Worm (Caenorhabditis elegans) whole organism, L2 larva: ENCODE results near the gene F09F7.5.

ENCODE experiments used
- C34F6.9 ChIP-seq: fragments of 150-350 bp; optimal IDR thresholded peaks from 2 replicates; lab custom pipeline; 2014; ENCODE audit warnings: missing biosample characterization, missing genetic modification characterization
- F13H6.1 ChIP-seq: sonication (generic microtip); optimal IDR thresholded peaks from 2 replicates; lab custom pipeline; 2016; ENCODE audit warnings: missing genetic modification characterization, missing compliant biosample characterization
- R02D3.7 ChIP-seq: fragments of 150-350 bp; optimal IDR thresholded peaks from 2 replicates; lab custom pipeline; 2014; ENCODE audit warnings: missing biosample characterization, missing genetic modification characterization
- ZK546.5 ChIP-seq: sonication (generic microtip); optimal IDR thresholded peaks from 2 replicates; lab custom pipeline; 2017; ENCODE audit warnings: missing biosample characterization, missing genetic modification characterization
- aly-2 ChIP-seq: fragments of 150-350 bp; optimal IDR thresholded peaks from 2 replicates; lab custom pipeline; 2014; ENCODE audit warnings: missing biosample characterization, missing genetic modification characterization
- ama-1 ChIP-seq: fragments of 150-350 bp; optimal IDR thresholded peaks from 2 replicates; lab custom pipeline; 2018; ENCODE audit warnings: inconsistent platforms
- blmp-1 ChIP-seq: sonication (generic microtip); optimal IDR thresholded peaks from 2 replicates; lab custom pipeline; 2017; ENCODE audit warnings: missing genetic modification characterization, mild to moderate bottlenecking, missing compliant biosample characterization, antibody characterized with exemption, moderate library complexity; ENCODE audit not compliant: insufficient read depth
- ceh-82 ChIP-seq: fragments of 150-350 bp; optimal IDR thresholded peaks from 2 replicates; lab custom pipeline; 2014; ENCODE audit warnings: missing biosample characterization, missing genetic modification characterization
- dmd-4 ChIP-seq: sonication (generic microtip); optimal IDR thresholded peaks from 2 replicates; lab custom pipeline; 2017; ENCODE audit warnings: missing biosample characterization, missing genetic modification characterization
- egl-27 ChIP-seq: sonication (generic microtip); optimal IDR thresholded peaks from 3 replicates; lab custom pipeline; 2017; ENCODE audit warnings: missing biosample characterization, missing genetic modification reagents, missing genetic modification characterization
- elt-3 ChIP-seq: sonication (generic microtip); optimal IDR thresholded peaks from 2 replicates; lab custom pipeline; 2017; ENCODE audit warnings: missing biosample characterization, missing genetic modification characterization
- fos-1 ChIP-seq: fragments of 150-350 bp; optimal IDR thresholded peaks from 2 replicates; lab custom pipeline; 2014; ENCODE audit warnings: missing biosample characterization, missing genetic modification characterization
- gmeb-1 ChIP-seq: fragments of 150-350 bp; optimal IDR thresholded peaks from 2 replicates; lab custom pipeline; 2014; ENCODE audit warnings: missing biosample characterization, missing genetic modification characterization
- lin-13 ChIP-seq: fragments of 150-350 bp; optimal IDR thresholded peaks from 2 replicates; lab custom pipeline; 2014; ENCODE audit warnings: missing biosample characterization, missing genetic modification reagents, missing genetic modification characterization
- lin-39 ChIP-seq: fragments of 150-350 bp; optimal IDR thresholded peaks from 2 replicates; lab custom pipeline; 2014; ENCODE audit warnings: missing biosample characterization, missing genetic modification reagents, missing genetic modification characterization
- lsy-2 ChIP-seq, 2 experiments: fragments of 150-350 bp in 1 of 2; sonication (generic microtip) in 1 of 2; optimal IDR thresholded peaks; 2 replicates each; lab custom pipeline; 2014 to 2017; ENCODE audit warnings: missing biosample characterization in 2 of 2, missing genetic modification characterization in 2 of 2
- mbf-1 ChIP-seq: sonication (generic microtip); optimal IDR thresholded peaks from 2 replicates; lab custom pipeline; 2017; ENCODE audit warnings: missing biosample characterization, missing genetic modification characterization
- nhr-10 ChIP-seq: sonication (generic microtip); optimal IDR thresholded peaks from 2 replicates; lab custom pipeline; 2017; ENCODE audit warnings: missing biosample characterization, missing genetic modification characterization
- nhr-11 ChIP-seq: fragments of 150-350 bp; optimal IDR thresholded peaks from 2 replicates; lab custom pipeline; 2014; ENCODE audit warnings: missing biosample characterization, missing genetic modification characterization
- nhr-12 ChIP-seq: fragments of 150-350 bp; optimal IDR thresholded peaks from 2 replicates; lab custom pipeline; 2014; ENCODE audit warnings: missing biosample characterization, missing genetic modification characterization
- nhr-129 ChIP-seq: fragments of 150-350 bp; optimal IDR thresholded peaks from 2 replicates; lab custom pipeline; 2014; ENCODE audit warnings: missing biosample characterization, missing genetic modification characterization
- nhr-21 ChIP-seq: fragments of 150-350 bp; optimal IDR thresholded peaks from 2 replicates; lab custom pipeline; 2014; ENCODE audit warnings: missing biosample characterization, missing genetic modification characterization
- nhr-23 ChIP-seq: fragments of 150-350 bp; optimal IDR thresholded peaks from 2 replicates; lab custom pipeline; 2014; ENCODE audit warnings: missing biosample characterization, missing genetic modification reagents, missing genetic modification characterization
- nhr-25 ChIP-seq: fragments of 150-350 bp; sonication (generic microtip); optimal IDR thresholded peaks from 3 replicates; lab custom pipeline; 2014; ENCODE audit warnings: missing biosample characterization, missing genetic modification characterization
- nhr-77 ChIP-seq: fragments of 150-350 bp; optimal IDR thresholded peaks from 2 replicates; lab custom pipeline; 2014; ENCODE audit warnings: missing biosample characterization, missing genetic modification characterization
- sem-4 ChIP-seq: fragments of 150-350 bp; optimal IDR thresholded peaks from 2 replicates; lab custom pipeline; 2014; ENCODE audit warnings: missing biosample characterization, missing genetic modification reagents, missing genetic modification characterization
- skn-1 ChIP-seq: sonication (generic microtip); optimal IDR thresholded peaks from 2 replicates; lab custom pipeline; 2017; ENCODE audit warnings: missing biosample characterization, missing genetic modification characterization
- sma-3 ChIP-seq: sonication (generic microtip); optimal IDR thresholded peaks from 2 replicates; lab custom pipeline; 2016; ENCODE audit warnings: missing genetic modification reagents, missing genetic modification characterization, missing compliant biosample characterization
- sma-9 ChIP-seq, 2 experiments: fragments of 150-350 bp in 1 of 2; sonication (generic microtip) in 1 of 2; optimal IDR thresholded peaks; 2 replicates each; lab custom pipeline; 2014 to 2016; ENCODE audit warnings: missing genetic modification characterization in 2 of 2, mild to moderate bottlenecking in 1 of 2, missing biosample characterization in 1 of 2, missing compliant biosample characterization in 1 of 2, missing genetic modification reagents in 1 of 2, moderate library complexity in 1 of 2
- snpc-4 ChIP-seq: fragments of 150-350 bp; optimal IDR thresholded peaks from 2 replicates; lab custom pipeline; 2014; ENCODE audit warnings: missing biosample characterization, missing genetic modification characterization
- unc-39 ChIP-seq: fragments of 150-350 bp; optimal IDR thresholded peaks from 2 replicates; lab custom pipeline; 2014; ENCODE audit warnings: missing biosample characterization, missing genetic modification characterization
- unc-62 ChIP-seq: fragments of 150-350 bp; optimal IDR thresholded peaks from 2 replicates; lab custom pipeline; 2014; ENCODE audit warnings: missing biosample characterization, missing genetic modification reagents, missing genetic modification characterization
- zag-1 ChIP-seq: fragments of 150-350 bp; optimal IDR thresholded peaks from 2 replicates; lab custom pipeline; 2014; ENCODE audit warnings: missing biosample characterization, missing genetic modification characterization
- ztf-1 ChIP-seq: fragments of 200-800 bp; sonication (Bioruptor generic); conservative IDR thresholded peaks from 2 replicates; pipeline ENCODE4 v1.3.6; 2022; ENCODE audit warnings: missing genetic modification characterization, missing compliant biosample characterization
- ztf-11 ChIP-seq: sonication (generic microtip); optimal IDR thresholded peaks from 2 replicates; lab custom pipeline; 2017; ENCODE audit warnings: missing biosample characterization, missing genetic modification characterization
- ztf-4 ChIP-seq: fragments of 150-350 bp; optimal IDR thresholded peaks from 2 replicates; lab custom pipeline; 2014; ENCODE audit warnings: missing biosample characterization, missing genetic modification characterization

Gene F09F7.5

DNA sequence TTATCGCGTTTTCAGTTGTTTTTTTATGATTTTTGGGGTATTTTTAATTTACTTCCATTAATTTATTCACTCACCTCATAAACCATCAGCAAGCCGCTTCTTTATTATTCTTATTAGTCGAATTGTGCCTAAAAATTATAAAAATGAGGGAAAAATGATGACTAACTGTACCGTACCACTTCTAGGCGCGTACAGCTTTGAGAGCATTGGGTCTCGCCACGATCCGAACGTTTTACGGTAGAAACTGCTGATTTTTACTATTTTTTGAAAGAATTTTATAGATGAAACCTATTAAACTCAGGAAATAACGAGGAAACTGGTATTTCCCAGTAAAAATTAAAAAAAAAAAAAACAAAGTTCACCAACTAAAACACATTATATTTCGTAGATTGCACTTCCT is 3.7 kb upstream of the F09F7.5 start, which contains the start of gene D1044.6:
Gene D1044.6, minus strand, starts transcription at position 128 of the 400 bp plus-strand sequence.
- no peak for TF ChIP-seq nhr-23
- no peak for TF ChIP-seq sem-4 (tag; lab: Kevin White, UChicago)
- TF ChIP-seq fos-1 (tag; lab: Kevin White, UChicago), result no peak
- TF ChIP-seq ZK546.5 (tag; lab: Kevin White, UChicago), result no peak
- no peak for TF ChIP-seq sma-9 (GFP tag; optimal IDR thresholded peaks at IDR 0.05; lab: Kevin White, UChicago)
- no peak for TF ChIP-seq sma-9 (tag; optimal IDR thresholded peaks at IDR 0.05; lab: Kevin White, UChicago)
- TF ChIP-seq gmeb-1 (tag; lab: Kevin White, UChicago), result no peak
- no peak for TF ChIP-seq unc-39 (tag; lab: Kevin White, UChicago)
- no peak for TF ChIP-seq ztf-11 (tag; lab: Kevin White, UChicago)
- no peak for TF ChIP-seq nhr-11 (tag; lab: Kevin White, UChicago)
- no peak for TF ChIP-seq unc-62 (GFP tag; lab: Kevin White, UChicago)
- TF ChIP-seq aly-2 (tag; lab: Kevin White, UChicago), result no peak
- no peak for TF ChIP-seq nhr-129

DNA sequence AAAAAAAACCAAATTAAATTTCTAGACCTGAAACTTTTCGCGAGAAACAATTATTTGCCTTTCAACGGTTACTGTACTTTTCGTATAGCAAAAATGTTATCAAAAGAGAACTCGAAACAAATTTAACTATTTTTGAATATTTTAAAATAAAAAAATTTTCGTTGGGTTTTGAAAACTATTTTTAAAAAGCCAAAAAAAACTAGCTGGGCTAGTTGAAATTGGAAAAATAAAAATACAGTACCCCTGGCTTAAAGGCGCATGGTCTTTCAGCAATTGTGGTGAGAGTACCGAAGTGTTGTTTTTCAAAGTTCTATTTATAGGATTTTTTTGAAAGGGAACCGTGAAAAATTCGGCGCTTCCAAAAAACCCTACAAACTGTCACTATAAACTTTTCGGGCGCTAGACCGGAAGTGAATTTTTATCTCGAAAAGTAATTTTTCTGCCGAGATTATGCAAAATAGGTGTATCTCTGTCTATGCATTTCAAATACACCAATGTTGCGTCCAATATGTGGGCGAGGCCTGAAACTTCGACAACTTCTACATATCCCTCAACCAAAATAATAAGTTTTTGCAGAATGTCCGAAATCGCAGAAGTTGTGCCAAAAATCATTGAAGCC is 3.0 kb upstream of the F09F7.5 start, which contains the start of gene D1044.1:
Gene D1044.1, plus strand, starts transcription at position 569 of the 619 bp plus-strand sequence.
- TF ChIP-seq zag-1 (tag; lab: Kevin White, UChicago) (no peak), nhr-23 (no peak), skn-1 (no peak), snpc-4 (tag; lab: Kevin White, UChicago) (no peak), lin-39 (tag; lab: Kevin White, UChicago) (no peak), F13H6.1 (tag; lab: Kevin White, UChicago) (no peak), fos-1 (tag; lab: Kevin White, UChicago) (no peak), lsy-2 (tag; optimal IDR thresholded peaks at IDR 0.05; lab: Kevin White, UChicago) (no peak), egl-27 (tag; lab: Kevin White, UChicago) (no peak), ztf-11 (tag; lab: Kevin White, UChicago) (no peak), aly-2 (tag; lab: Kevin White, UChicago) (no peak), lin-13 (no peak), mbf-1 (no peak), ama-1 (lab: Kevin White, UChicago) (no peak)
- TF ChIP-seq, all 48 proteins: peak for 0

DNA sequence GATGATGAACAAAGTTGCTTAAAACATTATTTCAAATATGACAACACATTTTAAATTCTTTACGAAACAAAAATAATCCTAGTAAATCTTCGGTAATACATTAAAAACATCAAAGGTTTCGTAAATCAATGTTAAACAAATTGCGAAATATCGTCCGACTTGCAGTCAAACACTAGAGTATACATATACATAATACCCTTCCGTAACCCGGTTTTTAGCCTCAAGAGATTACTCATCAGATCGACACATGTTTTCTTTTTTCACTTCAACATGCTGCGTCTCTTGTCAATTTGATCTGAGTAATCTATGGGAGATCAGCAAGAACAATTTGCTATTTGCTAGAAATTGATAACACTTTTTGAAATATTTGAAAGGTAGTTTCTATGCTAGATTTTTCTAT is 478 bp upstream of the F09F7.5 start:
- no peak for TF ChIP-seq R02D3.7 (tag; lab: Kevin White, UChicago)
- no peak for TF ChIP-seq mbf-1
- TF ChIP-seq elt-3 (tag; lab: Kevin White, UChicago), result no peak
- peak; percentile 21 for TF ChIP-seq C34F6.9 (tag; lab: Kevin White, UChicago)
- peak; percentile 30 for TF ChIP-seq nhr-21
- TF ChIP-seq nhr-12 (tag; lab: Kevin White, UChicago), result no peak
- TF ChIP-seq nhr-23, result no peak
- no peak for TF ChIP-seq ztf-1
- no peak for TF ChIP-seq F13H6.1 (tag; lab: Kevin White, UChicago)
- TF ChIP-seq nhr-25 (tag; lab: Kevin White, UChicago), result peak; percentile 12
- TF ChIP-seq unc-39 (tag; lab: Kevin White, UChicago), result no peak
- TF ChIP-seq, all 48 proteins: peak for 3

DNA sequence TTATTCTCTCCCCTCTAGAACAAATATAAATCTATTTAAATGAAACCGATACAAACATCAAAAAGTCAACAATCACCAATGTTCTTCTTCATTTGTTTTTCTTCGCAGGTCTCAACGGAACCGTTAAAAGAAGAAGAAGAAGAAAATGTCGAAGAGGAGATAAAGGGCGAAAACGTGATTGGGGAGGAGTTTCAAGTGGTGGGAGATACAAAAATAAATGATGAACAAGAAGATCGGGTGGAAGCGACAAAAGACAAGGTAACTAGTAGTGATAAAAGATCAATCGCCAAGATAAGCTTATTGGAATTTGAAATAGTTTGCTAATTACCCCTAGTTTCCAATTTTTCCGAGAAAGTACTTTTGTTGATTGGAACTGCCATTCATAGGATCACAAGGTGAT is 3.4 kb downstream of the F09F7.5 start:
- TF ChIP-seq nhr-77 (no peak), gmeb-1 (tag; lab: Kevin White, UChicago) (no peak), ZK546.5 (tag; lab: Kevin White, UChicago) (no peak), ztf-4 (no peak), blmp-1 (tag; lab: Kevin White, UChicago) (peak; percentile 31), fos-1 (tag; lab: Kevin White, UChicago) (peak; percentile 29), sma-3 (GFP tag; lab: Kevin White, UChicago) (peak; percentile 6), sma-9 (GFP tag; optimal IDR thresholded peaks at IDR 0.05; lab: Kevin White, UChicago) (peak; percentile 24), sma-9 (tag; optimal IDR thresholded peaks at IDR 0.05; lab: Kevin White, UChicago) (no peak), egl-27 (tag; lab: Kevin White, UChicago) (no peak), nhr-129 (peak; percentile 38), nhr-25 (tag; lab: Kevin White, UChicago) (peak; percentile 44), ceh-82 (tag; lab: Kevin White, UChicago) (no peak), nhr-10 (tag; lab: Kevin White, UChicago) (no peak), nhr-21 (peak; percentile 34), dmd-4 (tag; lab: Kevin White, UChicago) (no peak)
